Worm (Caenorhabditis elegans) whole organism, early embryonic: ENCODE measurements around the gene T01H3.3.

ENCODE experiments used
- ama-1 ChIP-seq: fragments of 150-350 bp; optimal IDR thresholded peaks from 2 replicates; lab custom pipeline; 2014
- flt-1 ChIP-seq: fragments of 200-800 bp; sonication (Bioruptor generic); IDR thresholded peaks from 2 replicates; pipeline ENCODE4 v1.3.6; 2022; ENCODE audit warnings: missing genetic modification characterization, missing compliant biosample characterization
- hnd-1 ChIP-seq: sonication (generic microtip); optimal IDR thresholded peaks from 2 replicates; lab custom pipeline; 2016; ENCODE audit warnings: missing genetic modification characterization, missing compliant biosample characterization
- tbx-37 ChIP-seq: fragments of 200-800 bp; sonication (Bioruptor generic); conservative IDR thresholded peaks from 2 replicates; pipeline ENCODE4 v1.3.6; 2022; ENCODE audit warnings: missing genetic modification reagents, missing genetic modification characterization, missing compliant biosample characterization
- tra-4 ChIP-seq: sonication (generic microtip); optimal IDR thresholded peaks from 2 replicates; lab custom pipeline; 2017; ENCODE audit warnings: missing genetic modification characterization, missing compliant biosample characterization

DNA sequence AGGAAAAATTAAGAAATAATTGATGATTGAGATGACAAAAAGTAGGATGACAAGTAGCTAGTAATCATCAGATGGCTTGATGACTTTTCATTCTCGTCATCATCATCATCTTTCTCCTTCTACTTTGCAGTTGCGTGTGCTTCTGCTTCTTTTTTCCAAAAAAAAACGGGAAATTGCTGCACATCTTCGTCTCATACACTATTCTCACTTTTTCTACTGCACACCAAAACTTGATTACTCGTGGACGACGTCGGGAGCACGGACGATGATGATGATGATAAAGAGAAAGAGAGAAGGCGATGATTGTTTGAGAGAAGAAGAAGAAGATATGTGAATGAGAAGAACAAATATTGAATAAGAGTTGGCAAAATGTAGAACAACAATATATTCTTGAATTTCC is 47.5 kb upstream of the T01H3.3 start:
- no peak for TF ChIP-seq ama-1 (lab: Kevin White, UChicago)
- TF ChIP-seq flt-1 (GFP tag; lab: Robert Waterston, UW): no peak
- TF ChIP-seq tra-4 (tag; lab: Kevin White, UChicago): no peak
- TF ChIP-seq tbx-37 (GFP tag; lab: Robert Waterston, UW): no peak
- no peak for TF ChIP-seq hnd-1 (tag; lab: Kevin White, UChicago)
